Fruit fly (Drosophila melanogaster): ENCODE data around the gene Vml.
A peak's percentile ranks its signal among the peaks of the same experiment; 100 is the strongest.

The Vml gene

dm6 chrX:2293294-2293988 lies 17.8 kb downstream of the Vml start, which contains the start of gene CG2865 (continued):
- TF ChIP-seq pzg (GFP tag; optimal IDR thresholded peaks at IDR 0.05) (peak; percentile 6), zfh2 (GFP tag; optimal IDR thresholded peaks at IDR 0.05) (peak; percentile 88), mld (GFP tag; IDR thresholded peaks at IDR 0.05; ENCODE audit: partially characterized antibody) (no peak), Aef1 (GFP tag; IDR thresholded peaks at IDR 0.05) (peak; percentile 68), repo (GFP tag; optimal IDR thresholded peaks at IDR 0.05) (peak; percentile 78), nau (GFP tag; optimal IDR thresholded peaks at IDR 0.05) (peak; percentile 94), Hsf (GFP tag; optimal IDR thresholded peaks at IDR 0.05) (peak; percentile 94), dmrt99B (tag; optimal IDR thresholded peaks at IDR 0.05) (peak; percentile 97), NfI (GFP tag; optimal IDR thresholded peaks at IDR 0.05) (peak; percentile 95), bigmax (GFP tag; optimal IDR thresholded peaks at IDR 0.05) (no peak), CG5953 (GFP tag; IDR thresholded peaks at IDR 0.05) (peak; percentile 59; the same call in 1 of the 2 replicates), Side (GFP tag; optimal IDR thresholded peaks at IDR 0.05) (peak; percentile 92), CG18011 (GFP tag; optimal IDR thresholded peaks at IDR 0.05) (peak; percentile 80), CG16779 (GFP tag; IDR thresholded peaks at IDR 0.05) (peak; percentile 39; the same call in 1 of the 2 replicates), CG11696 (GFP tag; IDR thresholded peaks at IDR 0.05) (peak; percentile 99), CG11456 (GFP tag; IDR thresholded peaks at IDR 0.05) (peak; percentile 79), E2f2 (GFP tag; IDR thresholded peaks at IDR 0.05) (peak; percentile 73), CG17359 (tag; optimal IDR thresholded peaks at IDR 0.05) (peak; percentile 94), Oli (tag; optimal IDR thresholded peaks at IDR 0.05) (peak; percentile 97), ato (GFP tag; IDR thresholded peaks at IDR 0.05; ENCODE audit: partially characterized antibody) (no peak), Kr (GFP tag; optimal IDR thresholded peaks at IDR 0.05) (no peak), Drgx (GFP tag; IDR thresholded peaks at IDR 0.05) (peak; percentile 93), CG14965 (GFP tag; optimal IDR thresholded peaks at IDR 0.05; ENCODE audit: borderline replicate concordance) (peak; percentile 74), CoRest (tag; optimal IDR thresholded peaks at IDR 0.05) (peak; percentile 97), CG11695 (GFP tag; IDR thresholded peaks at IDR 0.05) (peak; percentile 93), cwo (GFP tag; optimal IDR thresholded peaks at IDR 0.05) (peak; percentile 94), CG13624 (GFP tag; optimal IDR thresholded peaks at IDR 0.05) (peak; percentile 96), CG6791 (GFP tag; IDR thresholded peaks at IDR 0.05; ENCODE audit: partially characterized antibody) (peak; percentile 23; the same call in 1 of the 3 replicates), btn (GFP tag; optimal IDR thresholded peaks at IDR 0.05) (peak; percentile 68), disco-r (GFP tag; optimal IDR thresholded peaks at IDR 0.05) (peak; percentile 93), CG9932 (GFP tag; IDR thresholded peaks at IDR 0.05) (peak; percentile 86), CG12942 (GFP tag; optimal IDR thresholded peaks at IDR 0.05) (peak; percentile 76), row (GFP tag; IDR thresholded peaks at IDR 0.05) (peak; percentile 98), stc (GFP tag; IDR thresholded peaks at IDR 0.05) (peak; percentile 82), Sox100B (GFP tag; optimal IDR thresholded peaks at IDR 0.05) (peak; percentile 96), Opbp (GFP tag; IDR thresholded peaks at IDR 0.05; ENCODE audit: partially characterized antibody) (peak; percentile 53; the same call in 2 of the 3 replicates), CG9727 (GFP tag; optimal IDR thresholded peaks at IDR 0.05) (peak; percentile 93), CG32772 (GFP tag; IDR thresholded peaks at IDR 0.05) (peak; percentile 80), CG2678 (tag; optimal IDR thresholded peaks at IDR 0.05) (peak; percentile 98), CG3995 (GFP tag; optimal IDR thresholded peaks at IDR 0.05) (peak; percentile 72), maf-S (GFP tag; optimal IDR thresholded peaks at IDR 0.05) (peak; percentile 91), Adf1 (GFP tag; IDR thresholded peaks at IDR 0.05) (peak; percentile 98), jigr1 (GFP tag; IDR thresholded peaks at IDR 0.05) (peak; percentile 69; the same call in 1 of the 3 replicates), kay (GFP tag; optimal IDR thresholded peaks at IDR 0.05) (peak; percentile 91), CG17912 (GFP tag; optimal IDR thresholded peaks at IDR 0.05) (peak; percentile 37), ara (GFP tag; IDR thresholded peaks at IDR 0.05) (peak; percentile 84), CG4328 (GFP tag; optimal IDR thresholded peaks at IDR 0.05) (peak; percentile 95), zf30C (GFP tag; optimal IDR thresholded peaks at IDR 0.05) (peak; percentile 36), pita (GFP tag; optimal IDR thresholded peaks at IDR 0.05) (no peak)

Data from whole organism, embryonic.